Worm (Caenorhabditis elegans) whole organism, mixed stage, embryonic: ENCODE measurements around the gene R08E3.1.
A peak's percentile ranks its signal among the peaks of the same experiment; 100 is the strongest.

Experiments used
- M03D4.4 ChIP-seq: sonication (generic microtip); optimal IDR thresholded peaks from 2 replicates; lab custom pipeline; 2017; ENCODE audit warnings: mild to moderate bottlenecking, missing genetic modification characterization, missing compliant biosample characterization
- bed-3 ChIP-seq: fragments of 200-800 bp; sonication (Bioruptor generic); optimal IDR thresholded peaks from 3 replicates; lab custom pipeline; 2018; ENCODE audit warnings: mild to moderate bottlenecking, missing genetic modification characterization, moderate library complexity, missing compliant biosample characterization
- blmp-1 ChIP-seq: fragments of 150-350 bp; optimal IDR thresholded peaks from 2 replicates; lab custom pipeline; 2014; ENCODE audit warnings: missing biosample characterization, missing genetic modification characterization
- ceh-39 ChIP-seq: fragments of 150-350 bp; optimal IDR thresholded peaks from 2 replicates; lab custom pipeline; 2014; ENCODE audit warnings: missing biosample characterization, missing genetic modification characterization
- ceh-43 ChIP-seq: fragments of 200-800 bp; sonication (Bioruptor generic); optimal IDR thresholded peaks from 2 replicates; lab custom pipeline; 2018; ENCODE audit warnings: mild to moderate bottlenecking, missing genetic modification characterization, moderate library complexity, missing compliant biosample characterization
- ces-1 ChIP-seq: fragments of 150-350 bp; optimal IDR thresholded peaks from 2 replicates; lab custom pipeline; 2014; ENCODE audit warnings: missing biosample characterization, missing genetic modification reagents, missing genetic modification characterization
- drap-1 ChIP-seq: fragments of 200-800 bp; sonication (Bioruptor generic); optimal IDR thresholded peaks from 3 replicates; lab custom pipeline; 2018; ENCODE audit warnings: mild to moderate bottlenecking, missing genetic modification characterization, missing compliant biosample characterization
- elt-1 ChIP-seq: sonication (generic microtip); optimal IDR thresholded peaks from 2 replicates; lab custom pipeline; 2017; ENCODE audit warnings: missing genetic modification characterization, mild to moderate bottlenecking, missing compliant biosample characterization, antibody characterized with exemption, moderate library complexity, borderline replicate concordance; ENCODE audit not compliant: insufficient read depth
- elt-3 ChIP-seq: fragments of 150-350 bp; optimal IDR thresholded peaks from 2 replicates; lab custom pipeline; 2014; ENCODE audit warnings: missing biosample characterization, missing genetic modification characterization
- flh-1 ChIP-seq: fragments of 200-800 bp; sonication (Bioruptor generic); optimal IDR thresholded peaks from 2 replicates; lab custom pipeline; 2018; ENCODE audit warnings: mild to moderate bottlenecking, missing genetic modification characterization, moderate library complexity, missing compliant biosample characterization
- ham-2 ChIP-seq: fragments of 200-800 bp; sonication (Bioruptor generic); optimal IDR thresholded peaks from 2 replicates; lab custom pipeline; 2018; ENCODE audit warnings: mild to moderate bottlenecking, missing genetic modification characterization, missing compliant biosample characterization
- hlh-1 ChIP-seq: fragments of 150-350 bp; optimal IDR thresholded peaks from 2 replicates; lab custom pipeline; 2014; ENCODE audit warnings: missing biosample characterization, missing genetic modification reagents, missing genetic modification characterization
- lin-13 ChIP-seq: fragments of 150-350 bp; optimal IDR thresholded peaks from 2 replicates; lab custom pipeline; 2014; ENCODE audit warnings: missing biosample characterization, missing genetic modification characterization
- lin-32 ChIP-seq: fragments of 200-800 bp; sonication (Bioruptor generic); optimal IDR thresholded peaks from 2 replicates; lab custom pipeline; 2018; ENCODE audit warnings: mild to moderate bottlenecking, missing genetic modification characterization, missing compliant biosample characterization
- lsy-2 ChIP-seq: fragments of 150-350 bp; optimal IDR thresholded peaks from 2 replicates; lab custom pipeline; 2014; ENCODE audit warnings: missing biosample characterization, missing genetic modification characterization
- mab-5 ChIP-seq: fragments of 150-350 bp; optimal IDR thresholded peaks from 2 replicates; lab custom pipeline; 2014; ENCODE audit warnings: missing biosample characterization, missing genetic modification characterization
- mls-2 ChIP-seq: sonication (generic microtip); optimal IDR thresholded peaks from 2 replicates; lab custom pipeline; 2016; ENCODE audit warnings: mild to moderate bottlenecking, missing genetic modification characterization, moderate library complexity, missing compliant biosample characterization
- nhr-12 ChIP-seq: fragments of 150-350 bp; optimal IDR thresholded peaks from 2 replicates; lab custom pipeline; 2014; ENCODE audit warnings: missing biosample characterization, missing genetic modification characterization
- nhr-2 ChIP-seq: fragments of 150-350 bp; optimal IDR thresholded peaks from 2 replicates; lab custom pipeline; 2014; ENCODE audit warnings: missing biosample characterization, missing genetic modification characterization
- nhr-237 ChIP-seq: fragments of 150-350 bp; optimal IDR thresholded peaks from 2 replicates; lab custom pipeline; 2014; ENCODE audit warnings: missing biosample characterization, missing genetic modification characterization
- nhr-28 ChIP-seq: fragments of 150-350 bp; optimal IDR thresholded peaks from 2 replicates; lab custom pipeline; 2014; ENCODE audit warnings: missing biosample characterization, missing genetic modification characterization
- nhr-76 ChIP-seq: sonication (generic microtip); optimal IDR thresholded peaks from 2 replicates; lab custom pipeline; 2017; ENCODE audit warnings: missing biosample characterization, missing genetic modification characterization
- pha-4 ChIP-seq: fragments of 150-350 bp; optimal IDR thresholded peaks from 2 replicates; lab custom pipeline; 2018; ENCODE audit warnings: missing biosample characterization, missing genetic modification reagents, missing genetic modification characterization
- snpc-4 ChIP-seq: fragments of 150-350 bp; optimal IDR thresholded peaks from 2 replicates; lab custom pipeline; 2014; ENCODE audit warnings: missing biosample characterization, missing genetic modification characterization
- sptf-1 ChIP-seq: sonication (generic microtip); optimal IDR thresholded peaks from 2 replicates; lab custom pipeline; 2017; ENCODE audit warnings: mild to moderate bottlenecking, missing genetic modification characterization, moderate library complexity, missing compliant biosample characterization
- tbx-8 ChIP-seq: fragments of 200-800 bp; sonication (Bioruptor generic); optimal IDR thresholded peaks from 2 replicates; lab custom pipeline; 2018; ENCODE audit warnings: mild to moderate bottlenecking, missing genetic modification characterization, moderate library complexity, missing compliant biosample characterization
- unc-62 ChIP-seq: fragments of 150-350 bp; optimal IDR thresholded peaks from 2 replicates; lab custom pipeline; 2014; ENCODE audit warnings: missing biosample characterization, missing genetic modification reagents, missing genetic modification characterization
- zip-8 ChIP-seq: fragments of 150-350 bp; optimal IDR thresholded peaks from 2 replicates; lab custom pipeline; 2014; ENCODE audit warnings: missing biosample characterization, missing genetic modification characterization

The R08E3.1 gene

ce11 chrX:4802255-4802654 lies 20.2 kb upstream of the R08E3.1 start:
- TF ChIP-seq zip-8 (tag; lab: Kevin White, UChicago), result no peak
- TF ChIP-seq flh-1, result no peak
- TF ChIP-seq nhr-2 (tag; lab: Kevin White, UChicago), result peak; percentile 49
- no peak for TF ChIP-seq mls-2
- no peak for TF ChIP-seq M03D4.4 (tag; lab: Kevin White, UChicago)
- peak; percentile 88 for TF ChIP-seq unc-62
- no peak for TF ChIP-seq bed-3 (GFP tag; lab: Kevin White, UChicago)
- no peak for TF ChIP-seq lin-32 (GFP tag; lab: Kevin White, UChicago)
- no peak for TF ChIP-seq tbx-8 (GFP tag; lab: Kevin White, UChicago)
- TF ChIP-seq nhr-76 (tag; lab: Kevin White, UChicago), result no peak
- no peak for TF ChIP-seq pha-4 (tag; lab: Kevin White, UChicago)
- TF ChIP-seq ces-1, result no peak
- no peak for TF ChIP-seq nhr-28 (tag; lab: Kevin White, UChicago)
- no peak for TF ChIP-seq elt-3
- no peak for TF ChIP-seq nhr-237
- TF ChIP-seq blmp-1 (tag; lab: Kevin White, UChicago), result no peak
- no peak for TF ChIP-seq nhr-12 (tag; lab: Kevin White, UChicago)
- no peak for TF ChIP-seq sptf-1 (tag; lab: Kevin White, UChicago)
- no peak for TF ChIP-seq drap-1 (GFP tag; lab: Kevin White, UChicago)
- peak; percentile 83 for TF ChIP-seq hlh-1

DNA sequence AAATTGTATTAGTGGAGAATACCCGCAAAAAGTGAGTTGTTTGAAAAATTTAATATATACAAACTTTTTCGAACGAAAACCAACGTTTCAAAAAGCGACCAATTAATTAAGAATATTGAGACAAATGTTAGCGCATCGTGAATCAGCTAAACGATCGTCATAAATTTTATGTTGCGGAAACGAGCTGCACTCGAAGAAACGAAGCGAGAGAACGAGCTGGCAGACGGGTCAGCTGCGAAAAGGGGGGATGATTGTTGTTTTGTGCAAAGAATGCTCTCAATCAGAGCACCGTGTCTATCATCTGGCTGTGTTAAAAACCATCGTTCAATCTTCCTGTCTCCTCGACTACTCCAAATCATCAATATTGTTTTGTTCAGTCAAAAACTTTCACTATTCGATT lies 18.5 kb upstream of the R08E3.1 start:
- TF ChIP-seq ceh-39 (tag; lab: Kevin White, UChicago), result no peak
- TF ChIP-seq nhr-237, result no peak
- no peak for TF ChIP-seq M03D4.4 (tag; lab: Kevin White, UChicago)
- TF ChIP-seq ces-1, result no peak
- TF ChIP-seq sptf-1 (tag; lab: Kevin White, UChicago), result no peak
- no peak for TF ChIP-seq nhr-2 (tag; lab: Kevin White, UChicago)
- TF ChIP-seq unc-62, result peak; percentile 40
- peak; percentile 68 for TF ChIP-seq hlh-1

- TF ChIP-seq sptf-1 (tag; lab: Kevin White, UChicago) (no peak), zip-8 (tag; lab: Kevin White, UChicago) (no peak), bed-3 (GFP tag; lab: Kevin White, UChicago) (no peak), nhr-2 (tag; lab: Kevin White, UChicago) (no peak), nhr-237 (no peak), lin-13 (tag; lab: Kevin White, UChicago) (no peak), elt-1 (no peak), snpc-4 (tag; lab: Kevin White, UChicago) (no peak), hlh-1 (no peak), ces-1 (no peak), M03D4.4 (tag; lab: Kevin White, UChicago) (no peak), elt-3 (no peak), ceh-39 (tag; lab: Kevin White, UChicago) (no peak), unc-62 (no peak), tbx-8 (GFP tag; lab: Kevin White, UChicago) (no peak), nhr-76 (tag; lab: Kevin White, UChicago) (no peak), lsy-2 (no peak), ham-2 (GFP tag; lab: Kevin White, UChicago) (no peak), lin-32 (GFP tag; lab: Kevin White, UChicago) (no peak)
These were observed 13.7 kb upstream of the R08E3.1 start for ce11 chrX:4808737-4809136.

- no peak for TF ChIP-seq nhr-28 (tag; lab: Kevin White, UChicago)
- TF ChIP-seq elt-1, result peak; percentile 44
- TF ChIP-seq ceh-43 (GFP tag; lab: Kevin White, UChicago), result no peak
- TF ChIP-seq nhr-12 (tag; lab: Kevin White, UChicago), result no peak
- TF ChIP-seq ces-1, result no peak
- no peak for TF ChIP-seq mab-5 (tag; lab: Kevin White, UChicago)
- peak; percentile 74 for TF ChIP-seq elt-3
- peak; percentile 89 for TF ChIP-seq ham-2 (GFP tag; lab: Kevin White, UChicago)
- peak; percentile 97 for TF ChIP-seq blmp-1 (tag; lab: Kevin White, UChicago)
- TF ChIP-seq nhr-237, result no peak
- TF ChIP-seq lin-32 (GFP tag; lab: Kevin White, UChicago), result no peak
- TF ChIP-seq unc-62, result peak; percentile 24
- TF ChIP-seq, all 35 proteins: peak for 5
These were observed 13.3 kb upstream of the R08E3.1 start for ce11 chrX:4809189-4809588.

DNA sequence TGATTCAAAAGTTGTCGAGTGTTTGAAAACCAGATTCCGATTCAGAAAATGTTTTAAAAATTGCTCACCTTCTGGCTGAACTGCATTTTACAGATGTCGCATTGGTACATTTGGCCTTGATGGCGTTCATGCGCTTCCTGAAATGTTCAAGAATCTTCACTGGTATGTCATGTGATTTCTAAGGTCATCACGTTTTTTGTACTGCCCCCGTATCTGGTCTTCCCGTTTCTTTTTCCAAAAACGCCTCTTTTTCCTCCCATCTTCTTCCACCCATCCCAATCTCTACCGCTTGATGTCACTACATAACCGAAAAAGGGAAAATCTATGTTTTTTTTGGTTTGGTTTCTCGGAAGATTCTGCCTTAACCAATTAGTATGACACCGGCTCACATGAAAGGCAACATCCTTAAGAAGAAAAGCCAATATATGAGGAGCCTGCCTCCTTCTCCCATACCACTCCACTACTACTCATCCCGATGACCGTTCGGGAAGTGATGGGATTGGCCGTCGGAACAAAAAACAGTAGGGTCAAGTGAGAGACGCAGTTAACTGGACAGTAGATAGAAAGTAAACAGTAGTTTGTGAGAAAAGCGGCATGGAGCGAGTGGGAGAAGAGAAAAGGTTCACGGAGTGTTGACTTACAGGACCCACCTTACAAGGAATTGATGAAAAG lies 12.6 kb upstream of the R08E3.1 start:
- TF ChIP-seq ceh-43 (GFP tag; lab: Kevin White, UChicago) (no peak), nhr-2 (tag; lab: Kevin White, UChicago) (peak; percentile 62), pha-4 (tag; lab: Kevin White, UChicago) (peak; percentile 23), M03D4.4 (tag; lab: Kevin White, UChicago) (no peak)
